Worm (Caenorhabditis elegans) whole organism, L4 larva: ENCODE results near the gene parg-1.

ENCODE experiments used
- F26F4.8 ChIP-seq: fragments of 200-800 bp; sonication (Bioruptor generic); conservative IDR thresholded peaks from 2 replicates; pipeline ENCODE4 v1.3.6; 2022; ENCODE audit warnings: missing genetic modification characterization, missing compliant biosample characterization
- F37D6.2 ChIP-seq: sonication (generic microtip); optimal IDR thresholded peaks from 2 replicates; lab custom pipeline; 2016; ENCODE audit warnings: mild to moderate bottlenecking, missing genetic modification characterization, missing compliant biosample characterization
- F44E2.7 ChIP-seq: fragments of 200-800 bp; sonication (Bioruptor generic); IDR thresholded peaks from 2 replicates; pipeline ENCODE4 v2.1.2; 2022; ENCODE audit warnings: missing genetic modification characterization, missing compliant biosample characterization
- F49E8.2 ChIP-seq: sonication (generic microtip); optimal IDR thresholded peaks from 2 replicates; lab custom pipeline; 2016; ENCODE audit warnings: missing compliant biosample characterization, mild to moderate bottlenecking, missing genetic modification characterization, borderline replicate concordance
- R02D3.7 ChIP-seq: fragments of 150-350 bp; sonication (generic microtip); optimal IDR thresholded peaks from 3 replicates; lab custom pipeline; 2014; ENCODE audit warnings: missing biosample characterization, missing genetic modification characterization
- T26A8.4 ChIP-seq: fragments of 200-800 bp; sonication (Bioruptor generic); IDR thresholded peaks from 2 replicates; pipeline ENCODE4 v1.3.6; 2022; ENCODE audit warnings: missing genetic modification characterization, missing compliant biosample characterization
- Y48G9A.11 ChIP-seq: fragments of 200-800 bp; sonication (Bioruptor generic); IDR thresholded peaks from 2 replicates; pipeline ENCODE4 v1.3.6; 2022; ENCODE audit warnings: missing genetic modification reagents, missing genetic modification characterization, missing compliant biosample characterization
- Y75B8A.6 ChIP-seq: fragments of 200-800 bp; sonication (Bioruptor generic); IDR thresholded peaks from 2 replicates; pipeline ENCODE4 v1.3.6; 2022; ENCODE audit warnings: missing genetic modification reagents, missing genetic modification characterization, missing compliant biosample characterization
- ZK337.2 ChIP-seq: fragments of 200-800 bp; sonication (Bioruptor generic); IDR thresholded peaks from 2 replicates; pipeline ENCODE4 v1.3.6; 2022; ENCODE audit warnings: missing genetic modification reagents, missing genetic modification characterization, missing compliant biosample characterization
- aha-1 ChIP-seq: fragments of 150-350 bp; peaks from one replicate; lab custom pipeline; 2014; ENCODE audit warnings: missing biosample characterization, missing genetic modification characterization
- arid-1 ChIP-seq: fragments of 200-800 bp; sonication (Bioruptor generic); conservative IDR thresholded peaks from 2 replicates; pipeline ENCODE4 v1.3.6; 2022; ENCODE audit warnings: missing genetic modification reagents, missing genetic modification characterization, missing compliant biosample characterization
- ceh-44 ChIP-seq: fragments of 200-800 bp; sonication (Bioruptor generic); IDR thresholded peaks from 2 replicates; pipeline ENCODE4 v1.3.6; 2022; ENCODE audit warnings: missing genetic modification reagents, missing genetic modification characterization, missing compliant biosample characterization
- cey-2 ChIP-seq: sonication (generic microtip); optimal IDR thresholded peaks from 3 replicates; lab custom pipeline; 2017; ENCODE audit warnings: missing genetic modification characterization, mild to moderate bottlenecking, missing compliant biosample characterization, antibody characterized with exemption, borderline replicate concordance; ENCODE audit not compliant: insufficient read depth
- ctbp-1 ChIP-seq: fragments of 200-800 bp; sonication (Bioruptor generic); IDR thresholded peaks from 2 replicates; pipeline ENCODE4 v1.3.6; 2022; ENCODE audit warnings: missing genetic modification reagents, missing genetic modification characterization, missing compliant biosample characterization
- daf-16 ChIP-seq, 3 experiments: sonication (generic microtip); optimal IDR thresholded peaks; 2 replicates each; lab custom pipeline; 2016 to 2017; ENCODE audit warnings: missing genetic modification characterization in 3 of 3, missing genetic modification reagents in 3 of 3, mild to moderate bottlenecking in 2 of 3, missing compliant biosample characterization in 2 of 3, missing biosample characterization in 1 of 3, moderate library complexity in 1 of 3
- daf-19 ChIP-seq: fragments of 200-800 bp; sonication (Bioruptor generic); conservative IDR thresholded peaks from 2 replicates; pipeline ENCODE4 v1.3.6; 2022; ENCODE audit warnings: missing genetic modification characterization, missing compliant biosample characterization
- dmd-8 ChIP-seq: fragments of 200-800 bp; sonication (Bioruptor generic); IDR thresholded peaks from 2 replicates; pipeline ENCODE4 v1.3.6; 2022; ENCODE audit warnings: missing genetic modification characterization, missing compliant biosample characterization
- dve-1 ChIP-seq: sonication (generic microtip); optimal IDR thresholded peaks from 2 replicates; lab custom pipeline; 2017; ENCODE audit warnings: antibody characterized with exemption, mild to moderate bottlenecking, missing genetic modification characterization, missing compliant biosample characterization; ENCODE audit not compliant: insufficient read depth
- egl-43 ChIP-seq: fragments of 200-800 bp; sonication (Bioruptor generic); IDR thresholded peaks from 2 replicates; pipeline ENCODE4 v1.3.6; 2022; ENCODE audit warnings: missing genetic modification reagents, missing genetic modification characterization, missing compliant biosample characterization
- fkh-10 ChIP-seq: fragments of 150-350 bp; optimal IDR thresholded peaks from 2 replicates; lab custom pipeline; 2014; ENCODE audit warnings: missing biosample characterization, missing genetic modification reagents, missing genetic modification characterization
- fos-1 ChIP-seq: fragments of 150-350 bp; optimal IDR thresholded peaks from 2 replicates; lab custom pipeline; 2014; ENCODE audit warnings: missing biosample characterization, missing genetic modification characterization
- hif-1 ChIP-seq, 2 experiments: sonication (generic microtip); optimal IDR thresholded peaks; 2 replicates each; lab custom pipeline; 2016 to 2017; ENCODE audit warnings: missing compliant biosample characterization in 2 of 2, missing genetic modification characterization in 2 of 2, missing genetic modification reagents in 2 of 2, missing genotype in 2 of 2, mild to moderate bottlenecking in 1 of 2
- hmg-1.1 ChIP-seq: fragments of 200-800 bp; sonication (Bioruptor generic); IDR thresholded peaks from 2 replicates; pipeline ENCODE4 v1.3.6; 2022; ENCODE audit warnings: missing genetic modification reagents, missing genetic modification characterization, missing compliant biosample characterization
- lim-7 ChIP-seq: fragments of 200-800 bp; sonication (Bioruptor generic); IDR thresholded peaks from 2 replicates; pipeline ENCODE4 v1.3.6; 2022; ENCODE audit warnings: missing genetic modification characterization, missing compliant biosample characterization
- lin-1 ChIP-seq: fragments of 200-800 bp; sonication (Bioruptor generic); IDR thresholded peaks from 2 replicates; pipeline ENCODE4 v1.3.6; 2022; ENCODE audit warnings: missing genetic modification reagents, missing genetic modification characterization, missing compliant biosample characterization
- lin-13 ChIP-seq: fragments of 150-350 bp; optimal IDR thresholded peaks from 2 replicates; lab custom pipeline; 2014; ENCODE audit warnings: missing biosample characterization, missing genetic modification reagents, missing genetic modification characterization
- lin-15B ChIP-seq: fragments of 150-350 bp; sonication (generic microtip); optimal IDR thresholded peaks from 3 replicates; lab custom pipeline; 2014; ENCODE audit warnings: missing biosample characterization, missing genetic modification characterization
- lin-38 ChIP-seq: fragments of 200-800 bp; sonication (Bioruptor generic); IDR thresholded peaks from 2 replicates; pipeline ENCODE4 v1.3.6; 2022; ENCODE audit warnings: missing genetic modification reagents, missing genetic modification characterization, missing compliant biosample characterization
- madf-9 ChIP-seq: fragments of 200-800 bp; sonication (Bioruptor generic); conservative IDR thresholded peaks from 2 replicates; pipeline ENCODE4 v1.3.6; 2022; ENCODE audit warnings: missing genetic modification reagents, missing genetic modification characterization, missing compliant biosample characterization
- mdl-1 ChIP-seq, 2 experiments: fragments of 150-350 bp in 1 of 2; sonication (generic microtip) in 1 of 2; optimal IDR thresholded peaks; 2 replicates each; lab custom pipeline; 2014 to 2017; ENCODE audit warnings: missing biosample characterization in 2 of 2, missing genetic modification characterization in 2 of 2
- mdt-29 ChIP-seq: fragments of 200-800 bp; sonication (Bioruptor generic); IDR thresholded peaks from 2 replicates; pipeline ENCODE4 v1.3.6; 2022; ENCODE audit warnings: missing genetic modification reagents, missing genetic modification characterization, missing compliant biosample characterization
- nhr-111 ChIP-seq: fragments of 200-800 bp; sonication (Bioruptor generic); optimal IDR thresholded peaks from 2 replicates; lab custom pipeline; 2018; ENCODE audit warnings: mild to moderate bottlenecking, missing genetic modification characterization, missing compliant biosample characterization
- nhr-25 ChIP-seq: sonication (generic microtip); optimal IDR thresholded peaks from 2 replicates; lab custom pipeline; 2017; ENCODE audit warnings: missing genetic modification characterization, mild to moderate bottlenecking, missing compliant biosample characterization, antibody characterized with exemption, moderate library complexity, borderline replicate concordance; ENCODE audit not compliant: insufficient read depth
- nhr-41 ChIP-seq: fragments of 200-800 bp; sonication (Bioruptor generic); IDR thresholded peaks from 2 replicates; pipeline ENCODE4 v1.3.6; 2022; ENCODE audit warnings: missing genetic modification reagents, missing genetic modification characterization, missing compliant biosample characterization
- nhr-42 ChIP-seq: fragments of 200-800 bp; sonication (Bioruptor generic); IDR thresholded peaks from 2 replicates; pipeline ENCODE4 v1.3.6; 2022; ENCODE audit warnings: missing genetic modification characterization, missing compliant biosample characterization
- nhr-6 ChIP-seq: fragments of 150-350 bp; optimal IDR thresholded peaks from 2 replicates; lab custom pipeline; 2014; ENCODE audit warnings: missing biosample characterization, missing genetic modification characterization
- pha-4 ChIP-seq, 2 experiments: fragments of 150-350 bp in 1 of 2; fragments of 200-800 bp in 1 of 2; sonication (Bioruptor generic) in 1 of 2; IDR thresholded peaks in 1 of 2; optimal IDR thresholded peaks in 1 of 2; 2 replicates each; pipeline versions ENCODE4 v1.3.6 to Lab custom; 2014 to 2022; ENCODE audit warnings: missing genetic modification characterization in 2 of 2, missing genetic modification reagents in 2 of 2, missing biosample characterization in 1 of 2, missing compliant biosample characterization in 1 of 2
- sdz-12 ChIP-seq: fragments of 200-800 bp; sonication (Bioruptor generic); optimal IDR thresholded peaks from 2 replicates; lab custom pipeline; 2018; ENCODE audit warnings: mild to moderate bottlenecking, missing genetic modification characterization, missing compliant biosample characterization
- set-16 ChIP-seq: fragments of 200-800 bp; sonication (Bioruptor generic); IDR thresholded peaks from 2 replicates; pipeline ENCODE4 v1.3.6; 2022; ENCODE audit warnings: missing genetic modification reagents, missing genetic modification characterization, missing compliant biosample characterization
- skn-1 ChIP-seq: fragments of 150-350 bp; optimal IDR thresholded peaks from 2 replicates; lab custom pipeline; 2014; ENCODE audit warnings: missing biosample characterization, missing genetic modification characterization
- zag-1 ChIP-seq: fragments of 150-350 bp; optimal IDR thresholded peaks from 2 replicates; lab custom pipeline; 2014; ENCODE audit warnings: missing biosample characterization, missing genetic modification characterization
- zfp-2 ChIP-seq: sonication (generic microtip); optimal IDR thresholded peaks from 2 replicates; lab custom pipeline; 2016; ENCODE audit warnings: mild to moderate bottlenecking, missing genetic modification characterization, missing compliant biosample characterization
- zfp-3 ChIP-seq: fragments of 200-800 bp; sonication (Bioruptor generic); conservative IDR thresholded peaks from 2 replicates; pipeline ENCODE4 v1.3.6; 2022; ENCODE audit warnings: missing genetic modification reagents, missing genetic modification characterization, missing compliant biosample characterization
- zip-11 ChIP-seq: fragments of 200-800 bp; sonication (Bioruptor generic); IDR thresholded peaks from 2 replicates; pipeline ENCODE4 v1.3.6; 2022; ENCODE audit warnings: missing genetic modification characterization, missing compliant biosample characterization
- ztf-11 ChIP-seq: fragments of 150-350 bp; optimal IDR thresholded peaks from 2 replicates; lab custom pipeline; 2014; ENCODE audit warnings: missing biosample characterization, missing genetic modification characterization

Gene parg-1

DNA sequence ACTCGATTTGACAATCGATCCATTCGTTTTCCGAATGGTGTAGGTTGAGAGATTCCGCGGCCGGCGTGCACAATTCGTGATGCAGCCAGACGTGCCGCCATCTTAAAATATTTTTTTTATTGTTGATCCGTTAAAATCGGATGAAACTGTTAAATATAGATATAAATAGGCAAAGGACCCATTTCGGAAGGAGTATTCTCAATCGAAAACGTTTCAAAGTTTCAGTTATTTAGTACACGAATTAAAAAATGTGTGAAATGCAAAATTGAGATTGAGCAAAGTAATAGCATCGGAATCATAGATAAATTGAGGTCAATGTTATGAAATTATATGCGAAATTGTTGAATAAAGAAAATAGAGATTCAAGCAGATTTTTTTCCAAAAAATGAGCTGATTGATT, 6.1 kb upstream of the parg-1 start, which contains the start of gene mrps-33:
TSS of gene mrps-33 (minus strand) at position 101 of the 400 bp plus-strand sequence.
- TF ChIP-seq F37D6.2 (tag; lab: Kevin White, UChicago) (no peak), skn-1 (tag; lab: Kevin White, UChicago) (no peak), R02D3.7 (tag; lab: Kevin White, UChicago) (no peak), zag-1 (tag; lab: Kevin White, UChicago) (no peak), ceh-44 (GFP tag; lab: Robert Waterston, UW) (no peak), egl-43 (GFP tag; lab: Robert Waterston, UW) (no peak), aha-1 (tag; lab: Kevin White, UChicago) (no peak), daf-19 (GFP tag; lab: Robert Waterston, UW) (no peak), zfp-3 (no peak), madf-9 (GFP tag; lab: Robert Waterston, UW) (no peak)

ce11 chrIV:8740952-8741438, 5.1 kb upstream of the parg-1 start, which contains the start of gene F21D5.6:
Gene F21D5.6 (minus strand): TSS chrIV:8741388.
- TF ChIP-seq daf-19 (GFP tag; lab: Robert Waterston, UW) (no peak), daf-16 (GFP tag; optimal IDR thresholded peaks at IDR 0.05; lab: Kevin White, UChicago) (no peak), daf-16 (tag; optimal IDR thresholded peaks at IDR 0.05; lab: Kevin White, UChicago) (peak; percentile 27), zfp-2 (tag; lab: Kevin White, UChicago) (no peak), aha-1 (tag; lab: Kevin White, UChicago) (peak; percentile 65), lin-15B (tag; lab: Kevin White, UChicago) (no peak), zag-1 (tag; lab: Kevin White, UChicago) (no peak), ctbp-1 (no peak), Y48G9A.11 (GFP tag; lab: Robert Waterston, UW) (no peak), dve-1 (peak; percentile 18), R02D3.7 (tag; lab: Kevin White, UChicago) (no peak), F26F4.8 (no peak), sdz-12 (GFP tag; lab: Kevin White, UChicago) (no peak), cey-2 (tag; lab: Kevin White, UChicago) (no peak), zip-11 (no peak), F49E8.2 (tag; lab: Kevin White, UChicago) (no peak), nhr-42 (GFP tag; lab: Robert Waterston, UW) (no peak), ztf-11 (no peak), ZK337.2 (GFP tag; lab: Robert Waterston, UW) (no peak), mdt-29 (GFP tag; lab: Robert Waterston, UW) (no peak), zfp-3 (no peak), F37D6.2 (tag; lab: Kevin White, UChicago) (no peak), nhr-111 (no peak), fkh-10 (GFP tag; lab: Kevin White, UChicago) (no peak), dmd-8 (GFP tag; lab: Robert Waterston, UW) (no peak), F44E2.7 (GFP tag; lab: Robert Waterston, UW) (no peak), nhr-25 (no peak), ceh-44 (GFP tag; lab: Robert Waterston, UW) (no peak), arid-1 (GFP tag; lab: Robert Waterston, UW) (no peak), nhr-6 (tag; lab: Kevin White, UChicago) (no peak), lim-7 (GFP tag; lab: Robert Waterston, UW) (no peak), T26A8.4 (GFP tag; lab: Robert Waterston, UW) (peak; percentile 66; the same call in 1 of the 2 replicates), lin-1 (no peak), pha-4 (GFP tag; IDR thresholded peaks at IDR 0.05; lab: Robert Waterston, UW) (no peak), pha-4 (tag; optimal IDR thresholded peaks at IDR 0.05; lab: Kevin White, UChicago) (no peak), hmg-1.1 (GFP tag; lab: Robert Waterston, UW) (no peak), set-16 (no peak), mdl-1 (tag; optimal IDR thresholded peaks at IDR 0.05; lab: Kevin White, UChicago) (no peak), Y75B8A.6 (GFP tag; lab: Robert Waterston, UW) (no peak), hif-1 (tag; optimal IDR thresholded peaks at IDR 0.05; lab: Kevin White, UChicago) (no peak), egl-43 (GFP tag; lab: Robert Waterston, UW) (no peak), lin-13 (GFP tag; lab: Kevin White, UChicago) (no peak), fos-1 (tag; lab: Kevin White, UChicago) (no peak), lin-38 (GFP tag; lab: Robert Waterston, UW) (peak; percentile 30; the same call in 1 of the 2 replicates), nhr-41 (no peak)
